Worm (Caenorhabditis elegans): ENCODE data around the gene F23F1.10.

DNA sequence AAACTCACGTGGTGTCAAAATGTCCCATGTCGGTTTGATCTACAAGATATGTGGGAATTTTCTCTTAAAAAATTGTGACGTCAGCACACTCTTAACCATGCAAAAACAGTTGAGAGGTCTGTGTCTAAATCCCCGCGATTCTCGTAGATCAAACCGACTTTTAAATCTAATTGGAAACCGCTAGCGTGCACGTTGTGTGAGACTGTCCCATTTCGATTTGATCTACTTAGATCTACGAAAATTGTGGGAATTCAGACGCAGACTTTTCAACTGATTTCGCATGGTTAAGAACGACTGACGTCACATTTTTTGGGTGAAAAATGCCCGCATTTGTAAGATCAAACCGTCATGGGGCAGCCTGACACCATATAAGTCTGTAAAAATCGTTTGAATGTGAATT, 16.1 kb upstream of the F23F1.10 start:
- TF ChIP-seq pes-1 (GFP tag; IDR thresholded peaks at IDR 0.05) (no peak), B0310.2 (tag; optimal IDR thresholded peaks at IDR 0.05) (no peak), scrt-1 (GFP tag; IDR thresholded peaks at IDR 0.05) (no peak), ceh-36 (tag; optimal IDR thresholded peaks at IDR 0.05) (no peak), tra-4 (tag; optimal IDR thresholded peaks at IDR 0.05) (no peak)
